Worm (Caenorhabditis elegans): Measurements from ENCODE around the gene F02E11.4.
"Not testable (repeated sequence)": the region's sequence is repeated elsewhere in the genome, so short reads cannot be mapped to it uniquely, and the experiment has no call there.

The F02E11.4 gene

DNA sequence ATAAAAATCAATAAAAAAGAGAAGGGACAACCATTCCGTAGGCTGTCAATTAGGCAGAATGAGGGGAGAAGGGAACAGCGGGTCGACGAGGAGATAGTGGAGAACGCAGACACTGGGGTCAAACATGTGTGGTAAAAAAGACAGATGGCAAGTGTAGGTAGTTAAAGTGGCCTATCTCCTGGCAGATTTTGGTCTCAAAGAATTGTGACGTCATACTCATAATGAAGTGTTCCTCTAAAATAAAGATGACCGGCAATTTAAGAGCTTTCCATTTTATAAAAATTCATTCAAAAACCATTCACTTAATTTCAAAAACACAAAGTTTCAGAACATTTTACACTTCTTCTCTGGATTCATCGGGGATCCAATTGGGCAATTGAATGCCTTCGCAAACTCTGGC is 32.4 kb upstream of the F02E11.4 start:
- TF ChIP-seq tbx-37 (GFP tag; conservative IDR thresholded peaks at IDR 0.05): peak; percentile 35; the same call in 1 of the 2 replicates

DNA sequence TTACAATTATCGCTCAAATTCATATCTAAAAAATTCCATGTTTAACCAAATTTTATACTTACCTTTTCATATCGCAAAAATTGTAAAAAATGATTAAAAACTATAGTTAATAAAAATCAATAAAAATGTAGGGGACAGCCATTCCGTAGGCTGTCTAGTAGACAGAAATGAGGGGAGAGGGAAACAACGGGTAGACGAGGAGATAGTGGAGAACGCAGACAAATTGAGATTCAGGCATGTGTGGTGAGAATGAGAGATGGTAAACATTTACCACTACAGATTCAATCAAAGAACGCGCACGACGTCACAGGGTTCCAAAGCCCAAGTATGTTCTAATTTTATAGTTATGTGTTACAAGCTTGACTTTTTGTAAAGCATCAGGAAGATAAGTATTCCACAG is 26.0 kb upstream of the F02E11.4 start:
- TF ChIP-seq ceh-13 (GFP tag; optimal IDR thresholded peaks at IDR 0.05): no peak
- TF ChIP-seq aly-1 (tag; optimal IDR thresholded peaks at IDR 0.05): no peak
- no peak for TF ChIP-seq ets-7 (tag; optimal IDR thresholded peaks at IDR 0.05)
- TF ChIP-seq sea-1 (GFP tag; conservative IDR thresholded peaks at IDR 0.05): no peak

DNA sequence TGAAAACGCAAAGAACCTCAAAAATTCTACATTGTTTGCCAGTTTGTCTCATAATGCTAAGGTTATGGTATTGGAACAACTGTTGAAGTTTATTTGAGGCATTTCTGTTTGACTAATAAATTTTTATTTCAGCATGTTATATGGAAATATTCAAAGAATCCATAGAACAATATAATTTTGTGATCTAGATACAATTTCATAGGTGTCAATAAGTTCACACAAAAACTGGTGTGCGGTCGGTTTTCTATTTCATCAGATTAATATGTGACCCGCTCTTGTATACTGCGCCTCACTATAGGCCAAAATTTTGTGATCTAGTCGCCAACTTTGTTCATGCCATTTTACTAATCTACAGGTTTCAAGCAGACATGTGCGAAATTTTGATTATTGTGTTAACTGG is 21.9 kb upstream of the F02E11.4 start, which contains the start of gene btb-22:
Gene btb-22 (plus strand): TSS at position 301 of the 400 bp plus-strand sequence.
- TF ChIP-seq B0310.2 (tag; optimal IDR thresholded peaks at IDR 0.05) (no peak), F13C5.2 (tag; optimal IDR thresholded peaks at IDR 0.05) (no peak), pes-1 (GFP tag; IDR thresholded peaks at IDR 0.05) (no peak), tbx-37 (GFP tag; conservative IDR thresholded peaks at IDR 0.05) (no peak), hnd-1 (tag; optimal IDR thresholded peaks at IDR 0.05) (no peak), ets-7 (tag; optimal IDR thresholded peaks at IDR 0.05) (no peak), ama-1 (optimal IDR thresholded peaks at IDR 0.05) (no peak), tra-4 (tag; optimal IDR thresholded peaks at IDR 0.05) (no peak), ceh-13 (GFP tag; optimal IDR thresholded peaks at IDR 0.05) (no peak), scrt-1 (GFP tag; IDR thresholded peaks at IDR 0.05) (no peak), aly-1 (tag; optimal IDR thresholded peaks at IDR 0.05) (no peak), sea-1 (GFP tag; conservative IDR thresholded peaks at IDR 0.05) (no peak), tbx-11 (GFP tag; IDR thresholded peaks at IDR 0.05) (no peak), hmg-4 (GFP tag; optimal IDR thresholded peaks at IDR 0.05) (no peak), ceh-36 (tag; optimal IDR thresholded peaks at IDR 0.05) (no peak), flt-1 (GFP tag; IDR thresholded peaks at IDR 0.05) (no peak), hmbx-1 (tag; optimal IDR thresholded peaks at IDR 0.05) (no peak)

DNA sequence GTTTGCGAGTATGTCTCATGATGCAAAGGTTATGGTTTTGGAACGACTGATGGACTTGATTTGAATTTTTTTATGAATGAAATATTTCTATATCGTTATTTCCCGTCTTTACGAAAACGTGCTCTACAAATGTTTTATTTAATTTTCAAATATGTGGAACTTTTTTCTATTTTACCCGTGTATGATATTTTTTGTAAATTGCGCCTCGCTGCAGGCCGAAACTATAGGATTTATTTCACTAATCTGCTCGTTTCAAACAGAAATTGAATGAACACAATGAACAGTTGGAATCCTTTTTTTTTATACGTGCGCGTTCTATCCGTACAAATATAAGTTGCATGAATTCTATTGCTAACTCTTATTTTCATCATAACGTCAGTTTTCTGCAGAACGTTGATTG is 20.3 kb upstream of the F02E11.4 start, which contains the start of gene btb-18:
Gene btb-18 (plus strand): TSS at position 301 of the 400 bp plus-strand sequence.
- no peak for TF ChIP-seq B0310.2 (tag; optimal IDR thresholded peaks at IDR 0.05)
- no peak for TF ChIP-seq hmg-4 (GFP tag; optimal IDR thresholded peaks at IDR 0.05)
- TF ChIP-seq hmbx-1 (tag; optimal IDR thresholded peaks at IDR 0.05): no peak
- no peak for TF ChIP-seq pes-1 (GFP tag; IDR thresholded peaks at IDR 0.05)
- no peak for TF ChIP-seq ama-1 (optimal IDR thresholded peaks at IDR 0.05)

DNA sequence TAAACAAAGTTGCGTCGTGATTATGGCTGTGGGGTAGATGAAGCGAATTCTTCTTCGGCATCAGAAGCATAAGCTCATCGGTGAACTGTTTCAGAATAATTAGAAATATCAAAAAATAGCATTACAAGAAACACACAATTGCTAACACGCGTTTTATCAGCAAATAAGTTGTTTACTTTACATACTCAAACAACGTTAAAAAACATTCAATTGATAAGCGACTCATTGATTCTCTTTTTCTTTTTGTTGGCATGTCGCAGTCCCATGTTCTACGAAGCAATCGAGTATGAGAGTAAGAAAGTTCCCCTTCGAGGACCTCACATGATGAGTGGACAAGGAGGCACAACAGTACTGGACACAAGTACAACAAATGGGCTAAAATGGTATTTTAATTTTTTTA is 19.1 kb upstream of the F02E11.4 start, which contains the start of gene btb-16:
Gene btb-16 (plus strand): TSS at position 240 of the 400 bp plus-strand sequence.
- no peak for TF ChIP-seq scrt-1 (GFP tag; IDR thresholded peaks at IDR 0.05)
- no peak for TF ChIP-seq aly-1 (tag; optimal IDR thresholded peaks at IDR 0.05)
- no peak for TF ChIP-seq F13C5.2 (tag; optimal IDR thresholded peaks at IDR 0.05)
- TF ChIP-seq ceh-36 (tag; optimal IDR thresholded peaks at IDR 0.05): no peak
- TF ChIP-seq hnd-1 (tag; optimal IDR thresholded peaks at IDR 0.05): no peak
- TF ChIP-seq tra-4 (tag; optimal IDR thresholded peaks at IDR 0.05): no peak
- no peak for TF ChIP-seq hmg-4 (GFP tag; optimal IDR thresholded peaks at IDR 0.05)
- no peak for TF ChIP-seq ama-1 (optimal IDR thresholded peaks at IDR 0.05)
- no peak for TF ChIP-seq sea-1 (GFP tag; conservative IDR thresholded peaks at IDR 0.05)
- no peak for TF ChIP-seq ets-7 (tag; optimal IDR thresholded peaks at IDR 0.05)
- TF ChIP-seq B0310.2 (tag; optimal IDR thresholded peaks at IDR 0.05): no peak
- no peak for TF ChIP-seq tbx-11 (GFP tag; IDR thresholded peaks at IDR 0.05)
- no peak for TF ChIP-seq ceh-13 (GFP tag; optimal IDR thresholded peaks at IDR 0.05)
- no peak for TF ChIP-seq tbx-37 (GFP tag; conservative IDR thresholded peaks at IDR 0.05)
- TF ChIP-seq pes-1 (GFP tag; IDR thresholded peaks at IDR 0.05): no peak
- TF ChIP-seq flt-1 (GFP tag; IDR thresholded peaks at IDR 0.05): no peak
- TF ChIP-seq hmbx-1 (tag; optimal IDR thresholded peaks at IDR 0.05): no peak

DNA sequence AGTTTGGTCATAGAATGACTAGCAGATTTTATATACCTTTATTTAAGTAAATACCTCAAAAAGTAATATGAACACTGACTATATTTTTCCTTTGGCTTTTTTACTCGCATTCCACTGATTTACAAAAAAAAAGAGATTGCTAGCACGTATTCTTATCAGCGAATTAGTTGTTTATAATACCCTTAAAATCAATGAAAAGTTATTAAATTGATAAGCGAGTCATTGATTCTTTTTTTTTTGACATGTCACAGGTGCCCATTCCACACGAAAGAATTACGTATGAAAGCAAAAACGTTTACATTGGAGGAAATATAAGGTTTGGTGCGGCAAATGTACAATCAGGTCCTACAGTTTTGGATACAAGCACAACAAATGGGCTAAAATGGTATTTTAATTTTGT is 17.6 kb upstream of the F02E11.4 start, which contains the start of gene btb-17:
Gene btb-17 (plus strand): TSS at position 213 of the 400 bp plus-strand sequence.
- TF ChIP-seq F13C5.2 (tag; optimal IDR thresholded peaks at IDR 0.05): no peak
- no peak for TF ChIP-seq hnd-1 (tag; optimal IDR thresholded peaks at IDR 0.05)
- TF ChIP-seq aly-1 (tag; optimal IDR thresholded peaks at IDR 0.05): no peak
- TF ChIP-seq hmg-4 (GFP tag; optimal IDR thresholded peaks at IDR 0.05): no peak
- no peak for TF ChIP-seq tra-4 (tag; optimal IDR thresholded peaks at IDR 0.05)
- no peak for TF ChIP-seq tbx-37 (GFP tag; conservative IDR thresholded peaks at IDR 0.05)
- no peak for TF ChIP-seq ceh-13 (GFP tag; optimal IDR thresholded peaks at IDR 0.05)
- TF ChIP-seq scrt-1 (GFP tag; IDR thresholded peaks at IDR 0.05): no peak
- TF ChIP-seq flt-1 (GFP tag; IDR thresholded peaks at IDR 0.05): no peak
- no peak for TF ChIP-seq tbx-11 (GFP tag; IDR thresholded peaks at IDR 0.05)
- no peak for TF ChIP-seq ceh-36 (tag; optimal IDR thresholded peaks at IDR 0.05)
- TF ChIP-seq sea-1 (GFP tag; conservative IDR thresholded peaks at IDR 0.05): no peak

DNA sequence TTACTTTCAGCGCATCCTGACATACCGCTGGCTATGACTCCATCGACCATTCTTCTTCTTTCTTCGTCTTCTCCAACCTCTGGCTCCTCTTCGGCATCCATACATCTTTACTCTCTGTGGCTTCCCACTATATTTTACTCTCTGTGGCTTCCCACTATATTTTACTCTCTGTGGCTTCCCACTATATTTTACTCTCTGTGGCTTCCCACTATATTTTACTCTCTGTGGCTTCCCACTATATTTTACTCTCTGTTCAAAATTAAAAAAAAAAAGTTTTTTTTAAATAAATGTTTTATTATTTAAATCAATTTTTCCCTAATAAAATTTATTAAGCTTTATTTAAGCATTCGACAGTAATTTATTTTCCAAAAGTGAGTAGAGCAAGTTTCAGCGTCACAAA is 13.0 kb upstream of the F02E11.4 start, which contains the start of gene F39E9.14:
Gene F39E9.14 (minus strand): TSS at position 101 of the 400 bp plus-strand sequence.
- not testable (repeated sequence) for TF ChIP-seq aly-1 (tag; optimal IDR thresholded peaks at IDR 0.05); tbx-11 (GFP tag; IDR thresholded peaks at IDR 0.05); pes-1 (GFP tag; IDR thresholded peaks at IDR 0.05)

DNA sequence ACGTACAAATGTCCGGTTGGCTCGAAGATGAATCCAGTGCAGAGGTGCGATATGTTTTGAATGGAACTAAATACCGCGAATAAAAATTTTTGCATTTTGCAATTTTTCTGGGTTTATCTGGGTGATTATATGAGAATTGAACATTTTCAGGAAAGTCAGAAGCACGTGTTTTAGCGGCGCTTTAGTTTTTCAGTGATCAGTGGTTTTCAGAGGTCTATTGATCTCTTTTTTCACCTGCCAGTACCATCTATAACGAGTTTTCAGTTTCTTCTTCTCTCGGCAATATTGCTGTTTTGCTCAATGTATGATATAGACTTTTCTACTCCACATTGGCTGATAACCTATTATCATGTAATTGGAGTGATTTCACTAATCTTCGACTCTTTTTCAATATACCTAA is 9.5 kb upstream of the F02E11.4 start, which contains the start of gene sri-63:
Gene sri-63 (plus strand): TSS at position 301 of the 400 bp plus-strand sequence.
- no peak for TF ChIP-seq hmg-4 (GFP tag; optimal IDR thresholded peaks at IDR 0.05)
- no peak for TF ChIP-seq hmbx-1 (tag; optimal IDR thresholded peaks at IDR 0.05)
- no peak for TF ChIP-seq ama-1 (optimal IDR thresholded peaks at IDR 0.05)
- TF ChIP-seq hnd-1 (tag; optimal IDR thresholded peaks at IDR 0.05): no peak
- TF ChIP-seq B0310.2 (tag; optimal IDR thresholded peaks at IDR 0.05): no peak
- no peak for TF ChIP-seq ets-7 (tag; optimal IDR thresholded peaks at IDR 0.05)
- no peak for TF ChIP-seq flt-1 (GFP tag; IDR thresholded peaks at IDR 0.05)
- no peak for TF ChIP-seq pes-1 (GFP tag; IDR thresholded peaks at IDR 0.05)
- TF ChIP-seq F13C5.2 (tag; optimal IDR thresholded peaks at IDR 0.05): no peak
- no peak for TF ChIP-seq tra-4 (tag; optimal IDR thresholded peaks at IDR 0.05)
- TF ChIP-seq sea-1 (GFP tag; conservative IDR thresholded peaks at IDR 0.05): no peak
- no peak for TF ChIP-seq tbx-37 (GFP tag; conservative IDR thresholded peaks at IDR 0.05)
- no peak for TF ChIP-seq ceh-13 (GFP tag; optimal IDR thresholded peaks at IDR 0.05)
